Worm (Caenorhabditis elegans) whole organism, L1 larva: ENCODE results near the gene C27A2.12.

ENCODE experiments used
- C16A3.4 ChIP-seq: fragments of 150-350 bp; optimal IDR thresholded peaks from 2 replicates; lab custom pipeline; 2014; ENCODE audit warnings: missing biosample characterization, missing genetic modification characterization
- F16B12.6 ChIP-seq: fragments of 150-350 bp; optimal IDR thresholded peaks from 2 replicates; lab custom pipeline; 2014; ENCODE audit warnings: missing biosample characterization, missing genetic modification characterization
- Y116A8C.19 ChIP-seq: sonication (generic microtip); optimal IDR thresholded peaks from 2 replicates; lab custom pipeline; 2016; ENCODE audit warnings: missing compliant biosample characterization, missing genetic modification characterization, borderline replicate concordance
- aha-1 ChIP-seq: fragments of 150-350 bp; optimal IDR thresholded peaks from 2 replicates; lab custom pipeline; 2014; ENCODE audit warnings: missing biosample characterization, missing genetic modification characterization
- blmp-1 ChIP-seq: fragments of 150-350 bp; optimal IDR thresholded peaks from 2 replicates; lab custom pipeline; 2014; ENCODE audit warnings: missing biosample characterization, missing genetic modification characterization
- ceh-90 ChIP-seq: sonication (generic microtip); optimal IDR thresholded peaks from 2 replicates; lab custom pipeline; 2016; ENCODE audit warnings: missing genetic modification characterization, missing compliant biosample characterization
- ces-1 ChIP-seq: fragments of 150-350 bp; optimal IDR thresholded peaks from 2 replicates; lab custom pipeline; 2014; ENCODE audit warnings: missing biosample characterization, missing genetic modification reagents, missing genetic modification characterization
- efl-1 ChIP-seq, 4 experiments: fragments of 150-350 bp; optimal IDR thresholded peaks in 3 of 4; peaks in 1 of 4; 1 replicate in 1 of 4; 2 replicates in 3 of 4; lab custom pipeline; 2014; ENCODE audit warnings: missing biosample characterization in 2 of 4, missing genetic modification characterization in 2 of 4, missing genetic modification reagents in 2 of 4
- egl-13 ChIP-seq: sonication (generic microtip); optimal IDR thresholded peaks from 2 replicates; lab custom pipeline; 2016; ENCODE audit warnings: missing genotype, missing genetic modification reagents, missing genetic modification characterization, missing compliant biosample characterization
- fkh-4 ChIP-seq: sonication (generic microtip); optimal IDR thresholded peaks from 2 replicates; lab custom pipeline; 2016; ENCODE audit warnings: missing compliant biosample characterization, missing genetic modification characterization, borderline replicate concordance
- hlh-17 ChIP-seq: fragments of 200-800 bp; sonication (Bioruptor generic); optimal IDR thresholded peaks from 2 replicates; lab custom pipeline; 2018; ENCODE audit warnings: missing genetic modification characterization, mild to moderate bottlenecking, missing compliant biosample characterization, moderate library complexity, borderline replicate concordance
- jun-1 ChIP-seq: fragments of 150-350 bp; optimal IDR thresholded peaks from 2 replicates; lab custom pipeline; 2014; ENCODE audit warnings: missing biosample characterization, missing genetic modification reagents, missing genetic modification characterization
- lin-15B ChIP-seq: fragments of 150-350 bp; sonication (generic microtip); optimal IDR thresholded peaks from 3 replicates; lab custom pipeline; 2014; ENCODE audit warnings: missing biosample characterization, missing genetic modification characterization
- lir-3 ChIP-seq: sonication (generic microtip); optimal IDR thresholded peaks from 2 replicates; lab custom pipeline; 2016; ENCODE audit warnings: mild to moderate bottlenecking, missing genetic modification characterization, moderate library complexity, missing compliant biosample characterization; ENCODE audit not compliant: poor library complexity
- mdl-1 ChIP-seq, 2 experiments: fragments of 150-350 bp; optimal IDR thresholded peaks; 2 replicates each; lab custom pipeline; 2014 to 2017; ENCODE audit warnings: missing biosample characterization in 2 of 2, missing genetic modification characterization in 2 of 2, inconsistent platforms in 1 of 2
- mep-1 ChIP-seq: fragments of 150-350 bp; optimal IDR thresholded peaks from 2 replicates; lab custom pipeline; 2014; ENCODE audit warnings: missing biosample characterization, missing genetic modification characterization
- nhr-11 ChIP-seq: fragments of 150-350 bp; optimal IDR thresholded peaks from 2 replicates; lab custom pipeline; 2014; ENCODE audit warnings: missing biosample characterization, missing genetic modification characterization
- nhr-19 ChIP-seq: fragments of 200-800 bp; sonication (Bioruptor generic); conservative IDR thresholded peaks from 2 replicates; pipeline ENCODE4 v1.3.6; 2022; ENCODE audit warnings: missing genetic modification characterization, missing compliant biosample characterization
- nhr-20 ChIP-seq: sonication (generic microtip); optimal IDR thresholded peaks from 2 replicates; lab custom pipeline; 2016; ENCODE audit warnings: mild to moderate bottlenecking, missing genetic modification characterization, missing compliant biosample characterization
- nhr-28 ChIP-seq: fragments of 150-350 bp; optimal IDR thresholded peaks from 2 replicates; lab custom pipeline; 2014; ENCODE audit warnings: missing biosample characterization, missing genetic modification characterization
- nhr-71 ChIP-seq: sonication (generic microtip); optimal IDR thresholded peaks from 2 replicates; lab custom pipeline; 2016; ENCODE audit warnings: mild to moderate bottlenecking, missing genetic modification characterization, moderate library complexity, missing compliant biosample characterization
- nhr-76 ChIP-seq: sonication (generic microtip); optimal IDR thresholded peaks from 2 replicates; lab custom pipeline; 2017; ENCODE audit warnings: missing biosample characterization, missing genetic modification characterization
- nhr-77 ChIP-seq: fragments of 150-350 bp; optimal IDR thresholded peaks from 2 replicates; lab custom pipeline; 2014; ENCODE audit warnings: missing biosample characterization, missing genetic modification characterization
- nhr-84 ChIP-seq: sonication (generic microtip); optimal IDR thresholded peaks from 2 replicates; lab custom pipeline; 2017; ENCODE audit warnings: missing biosample characterization, missing genetic modification characterization
- nhr-90 ChIP-seq: sonication (generic microtip); optimal IDR thresholded peaks from 2 replicates; lab custom pipeline; 2016; ENCODE audit warnings: mild to moderate bottlenecking, missing genetic modification characterization, missing compliant biosample characterization; ENCODE audit not compliant: poor library complexity
- pag-3 ChIP-seq: sonication (generic microtip); optimal IDR thresholded peaks from 2 replicates; lab custom pipeline; 2017; ENCODE audit warnings: missing genetic modification characterization, mild to moderate bottlenecking, missing compliant biosample characterization, antibody characterized with exemption, borderline replicate concordance; ENCODE audit not compliant: insufficient read depth
- pax-3 ChIP-seq: fragments of 200-800 bp; sonication (Bioruptor generic); optimal IDR thresholded peaks from 2 replicates; lab custom pipeline; 2018; ENCODE audit warnings: mild to moderate bottlenecking, missing genetic modification characterization, moderate library complexity, missing compliant biosample characterization
- pqm-1 ChIP-seq: sonication (generic microtip); optimal IDR thresholded peaks from 3 replicates; lab custom pipeline; 2017; ENCODE audit warnings: missing biosample characterization, missing genetic modification characterization
- rnt-1 ChIP-seq: sonication (generic microtip); optimal IDR thresholded peaks from 2 replicates; lab custom pipeline; 2016; ENCODE audit warnings: mild to moderate bottlenecking, missing genetic modification characterization, moderate library complexity, missing compliant biosample characterization
- snpc-4 ChIP-seq: fragments of 150-350 bp; optimal IDR thresholded peaks from 2 replicates; lab custom pipeline; 2014; ENCODE audit warnings: missing biosample characterization, missing genetic modification characterization
- snu-23 ChIP-seq: sonication (generic microtip); optimal IDR thresholded peaks from 2 replicates; lab custom pipeline; 2016; ENCODE audit warnings: missing genetic modification characterization, missing compliant biosample characterization
- swsn-7 ChIP-seq: sonication (generic microtip); optimal IDR thresholded peaks from 2 replicates; lab custom pipeline; 2016; ENCODE audit warnings: missing genetic modification characterization, missing compliant biosample characterization
- tbx-2 ChIP-seq: sonication (generic microtip); optimal IDR thresholded peaks from 2 replicates; lab custom pipeline; 2016; ENCODE audit warnings: missing genetic modification characterization, missing compliant biosample characterization
- unc-30 ChIP-seq: sonication (generic microtip); optimal IDR thresholded peaks from 2 replicates; lab custom pipeline; 2017; ENCODE audit warnings: missing biosample characterization, missing genetic modification characterization
- unc-62 ChIP-seq: fragments of 150-350 bp; optimal IDR thresholded peaks from 2 replicates; lab custom pipeline; 2014; ENCODE audit warnings: missing biosample characterization, missing genetic modification reagents, missing genetic modification characterization
- unc-98 ChIP-seq: fragments of 200-800 bp; sonication (Bioruptor generic); IDR thresholded peaks from 2 replicates; pipeline ENCODE4 v1.3.6; 2022; ENCODE audit warnings: missing genetic modification characterization, missing compliant biosample characterization
- vab-15 ChIP-seq: sonication (generic microtip); optimal IDR thresholded peaks from 2 replicates; lab custom pipeline; 2017; ENCODE audit warnings: missing genotype, mild to moderate bottlenecking, missing genetic modification characterization, missing compliant biosample characterization
- zip-4 ChIP-seq: fragments of 200-800 bp; sonication (Bioruptor generic); optimal IDR thresholded peaks from 2 replicates; lab custom pipeline; 2018; ENCODE audit warnings: mild to moderate bottlenecking, missing genetic modification characterization, moderate library complexity, missing compliant biosample characterization
- ztf-4 ChIP-seq: fragments of 150-350 bp; optimal IDR thresholded peaks from 2 replicates; lab custom pipeline; 2014; ENCODE audit warnings: missing biosample characterization, missing genetic modification characterization

C27A2.12 gene

ce11 chrII:5101701-5102100 is 43.8 kb upstream of the C27A2.12 start, which contains the start of the genes idpb-3 and idpb-1:
idpb-3 (minus strand) TSS chrII:5101801.
idpb-1 (plus strand) TSS chrII:5101984.
- TF ChIP-seq lin-15B = no peak
- no peak for TF ChIP-seq nhr-90 (tag; lab: Kevin White, UChicago)
- no peak for TF ChIP-seq ztf-4 (tag; lab: Kevin White, UChicago)
- TF ChIP-seq zip-4 (GFP tag; lab: Kevin White, UChicago) = no peak
- TF ChIP-seq unc-62 (GFP tag; lab: Kevin White, UChicago) = no peak
- TF ChIP-seq snpc-4 = no peak
- no peak for TF ChIP-seq hlh-17 (GFP tag; lab: Kevin White, UChicago)
- TF ChIP-seq efl-1 (optimal IDR thresholded peaks at IDR 0.05; lab: Kevin White, UChicago) = no peak
- TF ChIP-seq efl-1 (GFP tag; optimal IDR thresholded peaks at IDR 0.05 in 1 of 2; lab: Kevin White, UChicago) = peak in 1 of 2 experiments; percentile 53
- TF ChIP-seq ceh-90 (tag; lab: Kevin White, UChicago) = no peak

- no peak for TF ChIP-seq nhr-84 (tag; lab: Kevin White, UChicago)
- TF ChIP-seq nhr-28 (tag; lab: Kevin White, UChicago) = no peak
- TF ChIP-seq ztf-4 (tag; lab: Kevin White, UChicago) = no peak
- no peak for TF ChIP-seq pag-3 (tag; lab: Kevin White, UChicago)
- no peak for TF ChIP-seq nhr-11
- TF ChIP-seq vab-15 (tag; lab: Kevin White, UChicago) = no peak
- TF ChIP-seq unc-98 (GFP tag; lab: Robert Waterston, UW) = no peak
- no peak for TF ChIP-seq mep-1 (tag; lab: Kevin White, UChicago)
- no peak for TF ChIP-seq nhr-19
- no peak for TF ChIP-seq nhr-20 (tag; lab: Kevin White, UChicago)
- TF ChIP-seq nhr-90 (tag; lab: Kevin White, UChicago) = no peak
- no peak for TF ChIP-seq mdl-1 (tag; optimal IDR thresholded peaks at IDR 0.05; lab: Kevin White, UChicago)
- no peak for TF ChIP-seq pqm-1
- TF ChIP-seq fkh-4 (tag; lab: Kevin White, UChicago) = no peak
- TF ChIP-seq snu-23 (GFP tag; lab: Kevin White, UChicago) = no peak
- no peak for TF ChIP-seq nhr-71 (tag; lab: Kevin White, UChicago)
- TF ChIP-seq, all 84 proteins: peak for 0
Measured at ce11 chrII:5099649-5100048, 41.7 kb upstream of the C27A2.12 start, which contains the start of gene C04G6.6. C04G6.6 (minus strand) TSS chrII:5099749.

ce11 chrII:5099034-5099433 is 41.1 kb upstream of the C27A2.12 start:
- TF ChIP-seq C16A3.4 (tag; lab: Kevin White, UChicago) = no peak
- no peak for TF ChIP-seq snpc-4
- no peak for TF ChIP-seq unc-30 (tag; lab: Kevin White, UChicago)
- no peak for TF ChIP-seq blmp-1 (tag; lab: Kevin White, UChicago)
- TF ChIP-seq nhr-71 (tag; lab: Kevin White, UChicago) = no peak
- TF ChIP-seq lir-3 (tag; lab: Kevin White, UChicago) = no peak
- no peak for TF ChIP-seq ces-1
- no peak for TF ChIP-seq egl-13 (tag; lab: Kevin White, UChicago)
- TF ChIP-seq swsn-7 = no peak
- TF ChIP-seq jun-1 (tag; lab: Kevin White, UChicago) = no peak

ce11 chrII:5093945-5094344 is 36.0 kb upstream of the C27A2.12 start, which contains the start of gene C04G6.13:
C04G6.13 (plus strand) TSS chrII:5094245.
- no peak for TF ChIP-seq tbx-2
- TF ChIP-seq efl-1 (optimal IDR thresholded peaks at IDR 0.05; lab: Kevin White, UChicago) = no peak
- no peak for TF ChIP-seq efl-1 (GFP tag; optimal IDR thresholded peaks at IDR 0.05 in 1 of 2; lab: Kevin White, UChicago)
- TF ChIP-seq nhr-76 (tag; lab: Kevin White, UChicago) = no peak
- TF ChIP-seq rnt-1 = no peak
- no peak for TF ChIP-seq aha-1
- TF ChIP-seq lir-3 (tag; lab: Kevin White, UChicago) = no peak
- TF ChIP-seq vab-15 (tag; lab: Kevin White, UChicago) = no peak
- TF ChIP-seq Y116A8C.19 (tag; lab: Kevin White, UChicago) = no peak
- TF ChIP-seq nhr-90 (tag; lab: Kevin White, UChicago) = no peak
- TF ChIP-seq F16B12.6 (tag; lab: Kevin White, UChicago) = no peak
- no peak for TF ChIP-seq nhr-84 (tag; lab: Kevin White, UChicago)
- no peak for TF ChIP-seq blmp-1 (tag; lab: Kevin White, UChicago)
- no peak for TF ChIP-seq pax-3 (tag; lab: Kevin White, UChicago)
- no peak for TF ChIP-seq ces-1
- TF ChIP-seq nhr-77 (tag; lab: Kevin White, UChicago) = no peak
- TF ChIP-seq nhr-11 = no peak
- TF ChIP-seq, all 84 proteins: peak for 0
